Worm (Caenorhabditis elegans) whole organism, midembryonic: ENCODE results near the gene abu-9.
"Not testable (repeated sequence)": the region's sequence is repeated elsewhere in the genome, so short reads cannot be mapped to it uniquely, and the experiment has no call there.

Experiments
- T22C8.4 ChIP-seq: fragments of 200-800 bp; sonication (Bioruptor generic); IDR thresholded peaks from 2 replicates; pipeline ENCODE4 v1.3.6; 2022; ENCODE audit warnings: missing genetic modification characterization, missing compliant biosample characterization
- cog-1 ChIP-seq: sonication (generic microtip); optimal IDR thresholded peaks from 2 replicates; lab custom pipeline; 2016; ENCODE audit warnings: missing genetic modification characterization, missing compliant biosample characterization
- flt-1 ChIP-seq: fragments of 200-800 bp; sonication (Bioruptor generic); IDR thresholded peaks from 2 replicates; pipeline ENCODE4 v1.3.6; 2022; ENCODE audit warnings: missing genetic modification characterization, missing compliant biosample characterization
- klf-2 ChIP-seq: fragments of 200-800 bp; sonication (Bioruptor generic); conservative IDR thresholded peaks from 2 replicates; pipeline ENCODE4 v1.3.6; 2022; ENCODE audit warnings: missing genetic modification reagents, missing genetic modification characterization, missing compliant biosample characterization
- med-1 ChIP-seq: sonication (generic microtip); optimal IDR thresholded peaks from 2 replicates; lab custom pipeline; 2017; ENCODE audit warnings: missing genetic modification characterization, mild to moderate bottlenecking, missing compliant biosample characterization, antibody characterized with exemption, missing genetic modification reagents; ENCODE audit not compliant: insufficient read depth
- ref-1 ChIP-seq: fragments of 200-800 bp; sonication (Bioruptor generic); conservative IDR thresholded peaks from 2 replicates; pipeline ENCODE4 v1.3.6; 2022; ENCODE audit warnings: missing genetic modification reagents, missing genetic modification characterization, missing compliant biosample characterization
- tab-1 ChIP-seq: fragments of 200-800 bp; sonication (Bioruptor generic); IDR thresholded peaks from 2 replicates; pipeline ENCODE4 v1.3.6; 2022; ENCODE audit warnings: missing genetic modification characterization, missing compliant biosample characterization
- ztf-23 ChIP-seq: fragments of 200-800 bp; sonication (Bioruptor generic); IDR thresholded peaks from 2 replicates; pipeline ENCODE4 v1.3.6; 2022; ENCODE audit warnings: missing genetic modification reagents, missing genetic modification characterization, missing compliant biosample characterization
- ztf-29 ChIP-seq: fragments of 200-800 bp; sonication (Bioruptor generic); IDR thresholded peaks from 2 replicates; pipeline ENCODE4 v1.3.6; 2022; ENCODE audit warnings: missing genetic modification reagents, missing genetic modification characterization, missing compliant biosample characterization

The abu-9 gene

ce11 chrX:8321811-8322210, at the start of gene abu-9:
Gene abu-9, plus strand, starts transcription at chrX:8322111.
- not testable (repeated sequence) for TF ChIP-seq cog-1 (tag; lab: Kevin White, UChicago); med-1 (GFP tag; lab: Kevin White, UChicago); klf-2

ce11 chrX:8273496-8273895, 48.4 kb upstream of the abu-9 start:
- TF ChIP-seq tab-1 (GFP tag; lab: Robert Waterston, UW) (no peak), ztf-23 (GFP tag; lab: Robert Waterston, UW) (no peak)

- TF ChIP-seq tab-1 (GFP tag; lab: Robert Waterston, UW) (no peak), ref-1 (GFP tag; lab: Robert Waterston, UW) (no peak), flt-1 (GFP tag; lab: Robert Waterston, UW) (no peak), klf-2 (no peak), ztf-23 (GFP tag; lab: Robert Waterston, UW) (no peak), T22C8.4 (GFP tag; lab: Robert Waterston, UW) (no peak), ztf-29 (no peak), med-1 (GFP tag; lab: Kevin White, UChicago) (no peak), cog-1 (tag; lab: Kevin White, UChicago) (no peak)
Measured at ce11 chrX:8274869-8275268, 47.0 kb upstream of the abu-9 start, which contains the start of gene ksr-1. Gene ksr-1, plus strand, starts transcription at chrX:8275169.

ce11 chrX:8276333-8276732, 45.6 kb upstream of the abu-9 start:
- TF ChIP-seq ztf-23 (GFP tag; lab: Robert Waterston, UW) (no peak), flt-1 (GFP tag; lab: Robert Waterston, UW) (no peak), ztf-29 (no peak), cog-1 (tag; lab: Kevin White, UChicago) (no peak), ref-1 (GFP tag; lab: Robert Waterston, UW) (no peak)

ce11 chrX:8276984-8277383, 44.9 kb upstream of the abu-9 start:
- TF ChIP-seq klf-2, result no peak
- TF ChIP-seq tab-1 (GFP tag; lab: Robert Waterston, UW), result no peak
- no peak for TF ChIP-seq cog-1 (tag; lab: Kevin White, UChicago)
- TF ChIP-seq med-1 (GFP tag; lab: Kevin White, UChicago), result no peak
- TF ChIP-seq ztf-29, result no peak
- no peak for TF ChIP-seq ztf-23 (GFP tag; lab: Robert Waterston, UW)
- no peak for TF ChIP-seq ref-1 (GFP tag; lab: Robert Waterston, UW)
- no peak for TF ChIP-seq flt-1 (GFP tag; lab: Robert Waterston, UW)
- no peak for TF ChIP-seq T22C8.4 (GFP tag; lab: Robert Waterston, UW)

- TF ChIP-seq med-1 (GFP tag; lab: Kevin White, UChicago), result no peak
- no peak for TF ChIP-seq T22C8.4 (GFP tag; lab: Robert Waterston, UW)
- TF ChIP-seq ref-1 (GFP tag; lab: Robert Waterston, UW), result no peak
- TF ChIP-seq ztf-23 (GFP tag; lab: Robert Waterston, UW), result no peak
- TF ChIP-seq cog-1 (tag; lab: Kevin White, UChicago), result no peak
- no peak for TF ChIP-seq ztf-29
- TF ChIP-seq flt-1 (GFP tag; lab: Robert Waterston, UW), result no peak
- no peak for TF ChIP-seq tab-1 (GFP tag; lab: Robert Waterston, UW)
- TF ChIP-seq klf-2, result no peak
Measured at ce11 chrX:8284003-8284402, 37.9 kb upstream of the abu-9 start.

- TF ChIP-seq tab-1 (GFP tag; lab: Robert Waterston, UW) (no peak), klf-2 (no peak), cog-1 (tag; lab: Kevin White, UChicago) (no peak), ztf-29 (no peak), ztf-23 (GFP tag; lab: Robert Waterston, UW) (no peak)
Measured at ce11 chrX:8285169-8285796, 36.6 kb upstream of the abu-9 start, which contains the start of the genes fis-2 and F13B9.2. Gene fis-2, minus strand, starts transcription at chrX:8285219. Gene F13B9.2, plus strand, starts transcription at chrX:8285683.

ce11 chrX:8286164-8286563, 35.7 kb upstream of the abu-9 start:
- no peak for TF ChIP-seq med-1 (GFP tag; lab: Kevin White, UChicago)

ce11 chrX:8286740-8287299, 35.1 kb upstream of the abu-9 start, which contains the start of gene sec-16A.2:
Gene sec-16A.2, plus strand, starts transcription at chrX:8287249.
- TF ChIP-seq med-1 (GFP tag; lab: Kevin White, UChicago) (no peak), cog-1 (tag; lab: Kevin White, UChicago) (peak; percentile 84), flt-1 (GFP tag; lab: Robert Waterston, UW) (peak; percentile 74; the same call in 1 of the 2 replicates), tab-1 (GFP tag; lab: Robert Waterston, UW) (no peak), ref-1 (GFP tag; lab: Robert Waterston, UW) (no peak)

- TF ChIP-seq ztf-29, result no peak
- no peak for TF ChIP-seq T22C8.4 (GFP tag; lab: Robert Waterston, UW)
- TF ChIP-seq ztf-23 (GFP tag; lab: Robert Waterston, UW), result no peak
- no peak for TF ChIP-seq tab-1 (GFP tag; lab: Robert Waterston, UW)
- TF ChIP-seq med-1 (GFP tag; lab: Kevin White, UChicago), result no peak
- no peak for TF ChIP-seq klf-2
- no peak for TF ChIP-seq ref-1 (GFP tag; lab: Robert Waterston, UW)
- TF ChIP-seq flt-1 (GFP tag; lab: Robert Waterston, UW), result no peak
- TF ChIP-seq cog-1 (tag; lab: Kevin White, UChicago), result no peak
Measured at ce11 chrX:8294586-8294985, 27.3 kb upstream of the abu-9 start, which contains the start of gene R09F10.3. Gene R09F10.3, plus strand, starts transcription at chrX:8294625.
